Fruit fly (Drosophila melanogaster) S2 (cell line): ENCODE data around the gene bap.

Source experiments
- CG8478 ChIP-seq: fragments of >200 bp; optimal IDR thresholded peaks from 2 replicates; lab custom pipeline; 2018
- CTCF ChIP-seq, 2 experiments: fragments of >200 bp; optimal IDR thresholded peaks; 2 replicates each; lab custom pipeline; 2018

dm6 chr3R:21360192-21360535 lies 28.5 kb upstream of the bap start:
- TF ChIP-seq CTCF (optimal IDR thresholded peaks at IDR 0.05; lab: Kevin White, UChicago) (no peak), CG8478 (lab: Kevin White, UChicago) (no peak)
